Worm (Caenorhabditis elegans) whole organism, L1 larva: ENCODE measurements around the gene gbh-1.

Source experiments
- C16A3.4 ChIP-seq: fragments of 150-350 bp; optimal IDR thresholded peaks from 2 replicates; lab custom pipeline; 2014; ENCODE audit warnings: missing biosample characterization, missing genetic modification characterization
- C34B4.2 ChIP-seq: sonication (generic microtip); optimal IDR thresholded peaks from 2 replicates; lab custom pipeline; 2017; ENCODE audit warnings: mild to moderate bottlenecking, missing genetic modification characterization, missing compliant biosample characterization
- F16B12.6 ChIP-seq: fragments of 150-350 bp; optimal IDR thresholded peaks from 2 replicates; lab custom pipeline; 2014; ENCODE audit warnings: missing biosample characterization, missing genetic modification characterization
- Y116A8C.19 ChIP-seq: sonication (generic microtip); optimal IDR thresholded peaks from 2 replicates; lab custom pipeline; 2016; ENCODE audit warnings: missing compliant biosample characterization, missing genetic modification characterization, borderline replicate concordance
- aha-1 ChIP-seq: fragments of 150-350 bp; optimal IDR thresholded peaks from 2 replicates; lab custom pipeline; 2014; ENCODE audit warnings: missing biosample characterization, missing genetic modification characterization
- ama-1 ChIP-seq: fragments of 150-350 bp; optimal IDR thresholded peaks from 2 replicates; lab custom pipeline; 2014
- ceh-82 ChIP-seq, 3 experiments: fragments of 150-350 bp in 1 of 3; sonication (generic microtip) in 2 of 3; optimal IDR thresholded peaks; 2 replicates each; lab custom pipeline; 2014 to 2017; ENCODE audit warnings: missing biosample characterization in 3 of 3, missing genetic modification characterization in 3 of 3
- ceh-90 ChIP-seq: sonication (generic microtip); optimal IDR thresholded peaks from 2 replicates; lab custom pipeline; 2016; ENCODE audit warnings: missing genetic modification characterization, missing compliant biosample characterization
- dpl-1 ChIP-seq, 3 experiments: fragments of 150-350 bp in 2 of 3; sonication (generic microtip) in 1 of 3; optimal IDR thresholded peaks; 2 replicates each; lab custom pipeline; 2014 to 2017; ENCODE audit warnings: missing biosample characterization in 3 of 3, missing genetic modification characterization in 3 of 3, missing genetic modification reagents in 3 of 3
- dsc-1 ChIP-seq: sonication (generic microtip); optimal IDR thresholded peaks from 2 replicates; lab custom pipeline; 2016; ENCODE audit warnings: mild to moderate bottlenecking, missing genetic modification characterization, missing compliant biosample characterization
- efl-1 ChIP-seq, 4 experiments: fragments of 150-350 bp; optimal IDR thresholded peaks in 3 of 4; peaks in 1 of 4; 1 replicate in 1 of 4; 2 replicates in 3 of 4; lab custom pipeline; 2014; ENCODE audit warnings: missing biosample characterization in 2 of 4, missing genetic modification characterization in 2 of 4, missing genetic modification reagents in 2 of 4
- efl-3 ChIP-seq: fragments of 200-800 bp; sonication (Bioruptor generic); optimal IDR thresholded peaks from 2 replicates; lab custom pipeline; 2018; ENCODE audit warnings: mild to moderate bottlenecking, missing genetic modification characterization, missing compliant biosample characterization
- egl-13 ChIP-seq: sonication (generic microtip); optimal IDR thresholded peaks from 2 replicates; lab custom pipeline; 2016; ENCODE audit warnings: missing genotype, missing genetic modification reagents, missing genetic modification characterization, missing compliant biosample characterization
- egl-27 ChIP-seq, 2 experiments: fragments of 150-350 bp in 1 of 2; sonication (generic microtip); optimal IDR thresholded peaks; 3 replicates each; lab custom pipeline; 2017 to 2018; ENCODE audit warnings: missing biosample characterization in 2 of 2, missing genetic modification characterization in 2 of 2, missing genetic modification reagents in 2 of 2
- elt-2 ChIP-seq: sonication (generic microtip); optimal IDR thresholded peaks from 2 replicates; lab custom pipeline; 2016; ENCODE audit warnings: missing genetic modification characterization, mild to moderate bottlenecking, inconsistent platforms, missing compliant biosample characterization, missing genetic modification reagents
- ets-5 ChIP-seq: fragments of 200-800 bp; sonication (Bioruptor generic); IDR thresholded peaks from 2 replicates; pipeline ENCODE4 v1.3.6; 2022; ENCODE audit warnings: missing genetic modification characterization, missing compliant biosample characterization
- fkh-10 ChIP-seq: sonication (generic microtip); optimal IDR thresholded peaks from 2 replicates; lab custom pipeline; 2017; ENCODE audit warnings: missing biosample characterization, missing genetic modification reagents, missing genetic modification characterization
- fkh-4 ChIP-seq: sonication (generic microtip); optimal IDR thresholded peaks from 2 replicates; lab custom pipeline; 2016; ENCODE audit warnings: missing compliant biosample characterization, missing genetic modification characterization, borderline replicate concordance
- fos-1 ChIP-seq: fragments of 150-350 bp; optimal IDR thresholded peaks from 2 replicates; lab custom pipeline; 2014; ENCODE audit warnings: missing biosample characterization, missing genetic modification characterization
- grh-1 ChIP-seq: fragments of 200-800 bp; sonication (Bioruptor generic); IDR thresholded peaks from 2 replicates; pipeline ENCODE4 v1.3.6; 2022; ENCODE audit warnings: missing genetic modification reagents, missing genetic modification characterization, missing compliant biosample characterization
- hlh-17 ChIP-seq: fragments of 200-800 bp; sonication (Bioruptor generic); optimal IDR thresholded peaks from 2 replicates; lab custom pipeline; 2018; ENCODE audit warnings: missing genetic modification characterization, mild to moderate bottlenecking, missing compliant biosample characterization, moderate library complexity, borderline replicate concordance
- isw-1 ChIP-seq: fragments of 200-800 bp; sonication (Bioruptor generic); IDR thresholded peaks from 2 replicates; pipeline ENCODE4 v1.3.6; 2022; ENCODE audit warnings: missing genetic modification characterization, missing compliant biosample characterization
- lin-13 ChIP-seq: fragments of 150-350 bp; optimal IDR thresholded peaks from 2 replicates; lab custom pipeline; 2014; ENCODE audit warnings: missing biosample characterization, missing genetic modification reagents, missing genetic modification characterization
- lin-15B ChIP-seq: fragments of 150-350 bp; sonication (generic microtip); optimal IDR thresholded peaks from 3 replicates; lab custom pipeline; 2014; ENCODE audit warnings: missing biosample characterization, missing genetic modification characterization
- lin-35 ChIP-seq, 2 experiments: fragments of 150-350 bp; optimal IDR thresholded peaks; 2 replicates each; lab custom pipeline; 2014; ENCODE audit warnings: missing biosample characterization in 2 of 2, missing genetic modification characterization in 2 of 2, missing genetic modification reagents in 2 of 2
- lin-39 ChIP-seq: fragments of 150-350 bp; optimal IDR thresholded peaks from 2 replicates; lab custom pipeline; 2014; ENCODE audit warnings: missing biosample characterization, missing genetic modification reagents, missing genetic modification characterization
- lir-3 ChIP-seq: sonication (generic microtip); optimal IDR thresholded peaks from 2 replicates; lab custom pipeline; 2016; ENCODE audit warnings: mild to moderate bottlenecking, missing genetic modification characterization, moderate library complexity, missing compliant biosample characterization; ENCODE audit not compliant: poor library complexity
- lsy-2 ChIP-seq, 2 experiments: fragments of 150-350 bp; optimal IDR thresholded peaks; 2 replicates each; lab custom pipeline; 2014; ENCODE audit warnings: missing biosample characterization in 2 of 2, missing genetic modification characterization in 2 of 2
- mdl-1 ChIP-seq, 2 experiments: fragments of 150-350 bp; optimal IDR thresholded peaks; 2 replicates each; lab custom pipeline; 2014 to 2017; ENCODE audit warnings: missing biosample characterization in 2 of 2, missing genetic modification characterization in 2 of 2, inconsistent platforms in 1 of 2
- nhr-11 ChIP-seq: fragments of 150-350 bp; optimal IDR thresholded peaks from 2 replicates; lab custom pipeline; 2014; ENCODE audit warnings: missing biosample characterization, missing genetic modification characterization
- nhr-12 ChIP-seq: sonication (generic microtip); optimal IDR thresholded peaks from 2 replicates; lab custom pipeline; 2017; ENCODE audit warnings: missing biosample characterization, missing genetic modification characterization
- nhr-20 ChIP-seq: sonication (generic microtip); optimal IDR thresholded peaks from 2 replicates; lab custom pipeline; 2016; ENCODE audit warnings: mild to moderate bottlenecking, missing genetic modification characterization, missing compliant biosample characterization
- nhr-237 ChIP-seq: fragments of 150-350 bp; optimal IDR thresholded peaks from 2 replicates; lab custom pipeline; 2014; ENCODE audit warnings: missing biosample characterization, missing genetic modification characterization
- nhr-28 ChIP-seq: fragments of 150-350 bp; optimal IDR thresholded peaks from 2 replicates; lab custom pipeline; 2014; ENCODE audit warnings: missing biosample characterization, missing genetic modification characterization
- nhr-85 ChIP-seq: sonication (generic microtip); peaks from one replicate; lab custom pipeline; 2016; ENCODE audit warnings: missing genetic modification characterization, inconsistent platforms, missing compliant biosample characterization
- pax-3 ChIP-seq: fragments of 200-800 bp; sonication (Bioruptor generic); optimal IDR thresholded peaks from 2 replicates; lab custom pipeline; 2018; ENCODE audit warnings: mild to moderate bottlenecking, missing genetic modification characterization, moderate library complexity, missing compliant biosample characterization
- skn-1 ChIP-seq: fragments of 150-350 bp; optimal IDR thresholded peaks from 2 replicates; lab custom pipeline; 2014; ENCODE audit warnings: missing biosample characterization, missing genetic modification characterization
- snpc-4 ChIP-seq: fragments of 150-350 bp; optimal IDR thresholded peaks from 2 replicates; lab custom pipeline; 2014; ENCODE audit warnings: missing biosample characterization, missing genetic modification characterization
- snu-23 ChIP-seq: sonication (generic microtip); optimal IDR thresholded peaks from 2 replicates; lab custom pipeline; 2016; ENCODE audit warnings: missing genetic modification characterization, missing compliant biosample characterization
- sox-4 ChIP-seq: sonication (generic microtip); optimal IDR thresholded peaks from 2 replicates; lab custom pipeline; 2016; ENCODE audit warnings: missing genetic modification characterization, missing compliant biosample characterization
- sup-37 ChIP-seq: fragments of 200-800 bp; sonication (Bioruptor generic); optimal IDR thresholded peaks from 2 replicates; lab custom pipeline; 2018; ENCODE audit warnings: mild to moderate bottlenecking, missing genetic modification characterization, missing compliant biosample characterization
- swsn-7 ChIP-seq: sonication (generic microtip); optimal IDR thresholded peaks from 2 replicates; lab custom pipeline; 2016; ENCODE audit warnings: missing genetic modification characterization, missing compliant biosample characterization
- tbx-2 ChIP-seq: sonication (generic microtip); optimal IDR thresholded peaks from 2 replicates; lab custom pipeline; 2016; ENCODE audit warnings: missing genetic modification characterization, missing compliant biosample characterization
- unc-130 ChIP-seq: fragments of 150-350 bp; optimal IDR thresholded peaks from 2 replicates; lab custom pipeline; 2017; ENCODE audit warnings: missing biosample characterization, missing genetic modification characterization, inconsistent platforms
- unc-30 ChIP-seq: sonication (generic microtip); optimal IDR thresholded peaks from 2 replicates; lab custom pipeline; 2017; ENCODE audit warnings: missing biosample characterization, missing genetic modification characterization
- unc-62 ChIP-seq: fragments of 150-350 bp; optimal IDR thresholded peaks from 2 replicates; lab custom pipeline; 2014; ENCODE audit warnings: missing biosample characterization, missing genetic modification reagents, missing genetic modification characterization
- unc-86 ChIP-seq: sonication (generic microtip); optimal IDR thresholded peaks from 2 replicates; lab custom pipeline; 2016; ENCODE audit warnings: missing genetic modification characterization, missing compliant biosample characterization
- vab-15 ChIP-seq: sonication (generic microtip); optimal IDR thresholded peaks from 2 replicates; lab custom pipeline; 2017; ENCODE audit warnings: missing genotype, mild to moderate bottlenecking, missing genetic modification characterization, missing compliant biosample characterization
- xbp-1 ChIP-seq: sonication (generic microtip); optimal IDR thresholded peaks from 2 replicates; lab custom pipeline; 2016; ENCODE audit warnings: missing genetic modification characterization, missing compliant biosample characterization
- zag-1 ChIP-seq: fragments of 150-350 bp; optimal IDR thresholded peaks from 2 replicates; lab custom pipeline; 2014; ENCODE audit warnings: missing biosample characterization, missing genetic modification characterization
- zip-4 ChIP-seq: fragments of 200-800 bp; sonication (Bioruptor generic); optimal IDR thresholded peaks from 2 replicates; lab custom pipeline; 2018; ENCODE audit warnings: mild to moderate bottlenecking, missing genetic modification characterization, moderate library complexity, missing compliant biosample characterization
- ztf-4 ChIP-seq: fragments of 150-350 bp; optimal IDR thresholded peaks from 2 replicates; lab custom pipeline; 2014; ENCODE audit warnings: missing biosample characterization, missing genetic modification characterization

gbh-1 gene

ce11 chrII:10658576-10659256 is 34.9 kb downstream of the gbh-1 start, which contains the start of the genes snu-13 and rsp-7 (continued):
- TF ChIP-seq hlh-17 (GFP tag; lab: Kevin White, UChicago) (no peak), grh-1 (GFP tag; lab: Robert Waterston, UW) (peak; percentile 53; the same call in 1 of the 2 replicates), unc-130 (tag; lab: Kevin White, UChicago) (peak; percentile 76), mdl-1 (tag; optimal IDR thresholded peaks at IDR 0.05; lab: Kevin White, UChicago) (peak in 1 of 2 experiments; percentile 44), elt-2 (tag; lab: Kevin White, UChicago) (peak; percentile 10), tbx-2 (tag; lab: Kevin White, UChicago) (peak; percentile 65), Y116A8C.19 (no peak), ztf-4 (tag; lab: Kevin White, UChicago) (no peak), nhr-237 (tag; lab: Kevin White, UChicago) (peak; percentile 7), fkh-4 (tag; lab: Kevin White, UChicago) (no peak), ama-1 (lab: Kevin White, UChicago) (no peak), xbp-1 (tag; lab: Kevin White, UChicago) (peak; percentile 71), fos-1 (no peak), lin-39 (tag; lab: Kevin White, UChicago) (no peak), dsc-1 (tag; lab: Kevin White, UChicago) (peak; percentile 49), nhr-20 (peak; percentile 80), lin-13 (GFP tag; lab: Kevin White, UChicago) (peak; percentile 45), isw-1 (peak; percentile 16), snpc-4 (peak; percentile 39), sox-4 (tag; lab: Kevin White, UChicago) (no peak), nhr-28 (tag; lab: Kevin White, UChicago) (no peak), egl-27 (tag; optimal IDR thresholded peaks at IDR 0.05; lab: Kevin White, UChicago) (no peak), swsn-7 (peak; percentile 68), vab-15 (no peak), nhr-11 (tag; lab: Kevin White, UChicago) (peak; percentile 14), nhr-12 (tag; lab: Kevin White, UChicago) (no peak), fkh-10 (GFP tag; lab: Kevin White, UChicago) (peak; percentile 32), skn-1 (peak; percentile 78), C16A3.4 (peak; percentile 60), unc-30 (tag; lab: Kevin White, UChicago) (no peak), lin-15B (tag; lab: Kevin White, UChicago) (peak; percentile 64), F16B12.6 (peak; percentile 49), unc-86 (peak; percentile 23), lir-3 (tag; lab: Kevin White, UChicago) (no peak), C34B4.2 (no peak), ceh-82 (tag; optimal IDR thresholded peaks at IDR 0.05; lab: Kevin White, UChicago) (peak; percentile 46 to 76 (median 57)), zag-1 (tag; lab: Kevin White, UChicago) (no peak), nhr-85 (peak; percentile 82), zip-4 (GFP tag; lab: Kevin White, UChicago) (no peak), efl-1 (optimal IDR thresholded peaks at IDR 0.05; lab: Kevin White, UChicago) (peak; percentile 82 to 83), efl-1 (GFP tag; optimal IDR thresholded peaks at IDR 0.05 in 1 of 2; lab: Kevin White, UChicago) (peak; percentile 74 to 96), egl-13 (tag; lab: Kevin White, UChicago) (peak; percentile 13), aha-1 (tag; lab: Kevin White, UChicago) (no peak), snu-23 (peak; percentile 78), sup-37 (GFP tag; lab: Kevin White, UChicago) (no peak), dpl-1 (GFP tag; optimal IDR thresholded peaks at IDR 0.05; lab: Kevin White, UChicago) (peak; percentile 70 to 76 (median 76)), pax-3 (tag; lab: Kevin White, UChicago) (no peak), lsy-2 (tag; optimal IDR thresholded peaks at IDR 0.05; lab: Kevin White, UChicago) (peak; percentile 84 to 89), lin-35 (GFP tag; optimal IDR thresholded peaks at IDR 0.05; lab: Kevin White, UChicago) (peak; percentile 83 to 85), efl-3 (GFP tag; lab: Kevin White, UChicago) (no peak), unc-62 (GFP tag; lab: Kevin White, UChicago) (no peak), ets-5 (GFP tag; lab: Robert Waterston, UW) (no peak), ceh-90 (no peak)
